Worm (Caenorhabditis elegans) whole organism, mixed stage, embryonic: ENCODE data around the gene clec-179.

Source experiments
- hlh-1 ChIP-seq: fragments of 150-350 bp; optimal IDR thresholded peaks from 2 replicates; lab custom pipeline; 2014; ENCODE audit warnings: missing biosample characterization, missing genetic modification reagents, missing genetic modification characterization
- lin-13 ChIP-seq: fragments of 150-350 bp; optimal IDR thresholded peaks from 2 replicates; lab custom pipeline; 2014; ENCODE audit warnings: missing biosample characterization, missing genetic modification characterization
- pha-4 ChIP-seq: fragments of 150-350 bp; optimal IDR thresholded peaks from 2 replicates; lab custom pipeline; 2018; ENCODE audit warnings: missing biosample characterization, missing genetic modification reagents, missing genetic modification characterization
- sptf-1 ChIP-seq: sonication (generic microtip); optimal IDR thresholded peaks from 2 replicates; lab custom pipeline; 2017; ENCODE audit warnings: mild to moderate bottlenecking, missing genetic modification characterization, moderate library complexity, missing compliant biosample characterization

- TF ChIP-seq hlh-1 (no peak), pha-4 (tag; lab: Kevin White, UChicago) (no peak), sptf-1 (tag; lab: Kevin White, UChicago) (no peak), lin-13 (tag; lab: Kevin White, UChicago) (no peak)
Observed at ce11 chrIV:7152409-7152808, 32.1 kb downstream of the clec-179 start, which contains the start of gene col-113.
